Worm (Caenorhabditis elegans) whole organism, young adult: ENCODE results near the gene gtf-2A2.

Experiments used
- F23B12.7 ChIP-seq: sonication (generic microtip); optimal IDR thresholded peaks from 2 replicates; lab custom pipeline; 2017; ENCODE audit warnings: missing genetic modification characterization, mild to moderate bottlenecking, missing compliant biosample characterization, antibody characterized with exemption, moderate library complexity; ENCODE audit not compliant: insufficient read depth
- mel-28 ChIP-seq: sonication (generic microtip); optimal IDR thresholded peaks from 2 replicates; lab custom pipeline; 2016; ENCODE audit warnings: borderline replicate concordance, mild to moderate bottlenecking, missing genetic modification characterization, missing compliant biosample characterization
- nhr-80 ChIP-seq: sonication (generic microtip); optimal IDR thresholded peaks from 2 replicates; lab custom pipeline; 2016; ENCODE audit warnings: missing genetic modification characterization, missing compliant biosample characterization

DNA sequence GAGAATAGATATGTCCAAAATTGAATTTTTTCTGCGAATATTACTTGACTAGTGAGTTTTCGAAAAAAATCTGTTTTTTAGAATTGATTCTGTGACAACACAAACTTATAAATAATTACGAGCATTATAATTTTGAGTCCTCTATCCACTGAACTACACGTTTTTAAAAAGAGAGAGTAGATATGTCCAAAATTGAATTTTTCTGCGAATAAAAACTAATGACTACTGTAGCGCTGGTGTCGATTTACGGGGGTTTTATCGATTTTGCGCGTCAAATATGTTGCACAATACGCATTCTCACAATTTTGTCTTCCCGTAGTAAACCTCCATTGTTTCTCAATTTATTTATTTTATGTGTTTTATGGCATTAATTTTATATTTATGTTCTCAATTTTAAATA lies 27.4 kb downstream of the gtf-2A2 start:
- TF ChIP-seq nhr-80 (tag; lab: Kevin White, UChicago) (no peak), mel-28 (tag; lab: Kevin White, UChicago) (no peak), F23B12.7 (no peak)
